Fruit fly (Drosophila melanogaster) whole organism, embryonic: ENCODE measurements around the gene Eig71Ej.

ENCODE experiments used
- Bteb2 ChIP-seq: fragments of 200-800 bp; sonication (Bioruptor generic); optimal IDR thresholded peaks from 2 replicates; lab custom pipeline; 2016; ENCODE audit warnings: missing biosample characterization, missing genetic modification characterization
- C15 ChIP-seq: fragments of 200-800 bp; sonication (Bioruptor generic); IDR thresholded peaks from 3 replicates; pipeline ENCODE4 v1.3.6; 2022; ENCODE audit warnings: missing biosample characterization, missing genetic modification characterization
- CG12236 ChIP-seq: fragments of 200-800 bp; sonication (Bioruptor generic); optimal IDR thresholded peaks from 2 replicates; lab custom pipeline; 2016; ENCODE audit warnings: missing biosample characterization, missing genetic modification characterization
- CG13775 ChIP-seq: fragments of 200-800 bp; sonication (Bioruptor generic); optimal IDR thresholded peaks from 3 replicates; lab custom pipeline; 2017; ENCODE audit warnings: missing biosample characterization, mild to moderate bottlenecking, missing genetic modification characterization
- CG17359 ChIP-seq: fragments of 200-800 bp; sonication (Bioruptor generic); optimal IDR thresholded peaks from 3 replicates; lab custom pipeline; 2018; ENCODE audit warnings: missing biosample characterization, mild to moderate bottlenecking, missing genetic modification characterization, moderate library complexity
- CG18476 ChIP-seq: fragments of 200-800 bp; sonication (Bioruptor generic); optimal IDR thresholded peaks from 2 replicates; lab custom pipeline; 2016; ENCODE audit warnings: missing biosample characterization, mild to moderate bottlenecking, missing genetic modification characterization
- CG18619 ChIP-seq: fragments of 200-800 bp; sonication (Bioruptor generic); optimal IDR thresholded peaks from 3 replicates; lab custom pipeline; 2017; ENCODE audit warnings: missing biosample characterization, mild to moderate bottlenecking, missing genetic modification characterization
- CG2120 ChIP-seq: fragments of 200-800 bp; sonication (Bioruptor generic); optimal IDR thresholded peaks from 3 replicates; lab custom pipeline; 2016; ENCODE audit warnings: missing biosample characterization, missing genetic modification characterization
- CG2712 ChIP-seq: fragments of 200-800 bp; optimal IDR thresholded peaks from 3 replicates; lab custom pipeline; 2019; ENCODE audit warnings: missing biosample characterization, mild to moderate bottlenecking, missing genetic modification characterization, moderate library complexity
- CG31224 ChIP-seq: fragments of 200-800 bp; sonication (Bioruptor generic); IDR thresholded peaks from 2 replicates; pipeline ENCODE4 v1.3.6; 2022; ENCODE audit warnings: missing biosample characterization, missing genetic modification characterization
- CG31441 ChIP-seq: fragments of 200-800 bp; sonication (Bioruptor generic); IDR thresholded peaks from 2 replicates; pipeline ENCODE4 v1.3.6; 2022; ENCODE audit warnings: missing biosample characterization, missing genetic modification characterization
- CG32532 ChIP-seq: fragments of 200-800 bp; sonication (Bioruptor generic); IDR thresholded peaks from 2 replicates; pipeline ENCODE4 v1.3.6; 2022; ENCODE audit warnings: missing biosample characterization, missing genetic modification characterization
- CG3726 ChIP-seq: fragments of 200-800 bp; sonication (Bioruptor generic); IDR thresholded peaks from 3 replicates; pipeline ENCODE4, ENCODE4 v1.3.6; 2022; ENCODE audit warnings: missing biosample characterization, missing genetic modification characterization
- CG6254 ChIP-seq: fragments of 200-800 bp; sonication (Bioruptor generic); optimal IDR thresholded peaks from 3 replicates; lab custom pipeline; 2017; ENCODE audit warnings: mild to moderate bottlenecking, missing biosample characterization, missing genetic modification reagents, missing genetic modification characterization
- CG7556 ChIP-seq: fragments of 200-800 bp; sonication (Bioruptor generic); optimal IDR thresholded peaks from 2 replicates; lab custom pipeline; 2017; ENCODE audit warnings: missing biosample characterization, mild to moderate bottlenecking, missing genetic modification characterization
- CG7839 ChIP-seq: fragments of 200-800 bp; sonication (Bioruptor generic); optimal IDR thresholded peaks from 3 replicates; lab custom pipeline; 2018; ENCODE audit warnings: missing biosample characterization, mild to moderate bottlenecking, missing genetic modification characterization, moderate library complexity
- CG9215 ChIP-seq: fragments of 200-800 bp; sonication (Bioruptor generic); IDR thresholded peaks from 2 replicates; pipeline ENCODE4 v1.3.6; 2022; ENCODE audit warnings: missing biosample characterization, missing genetic modification characterization
- CG9437 ChIP-seq: fragments of 200-800 bp; sonication (Bioruptor generic); optimal IDR thresholded peaks from 2 replicates; lab custom pipeline; 2018; ENCODE audit warnings: missing biosample characterization, mild to moderate bottlenecking, missing genetic modification characterization
- CG9797 ChIP-seq: fragments of 200-800 bp; sonication (Bioruptor generic); optimal IDR thresholded peaks from 3 replicates; lab custom pipeline; 2018; ENCODE audit warnings: missing biosample characterization, mild to moderate bottlenecking, missing genetic modification characterization
- CHES-1-like ChIP-seq: fragments of 200-800 bp; sonication (Bioruptor generic); optimal IDR thresholded peaks from 2 replicates; lab custom pipeline; 2016; ENCODE audit warnings: missing biosample characterization, missing genetic modification characterization
- Dfd ChIP-seq, 2 experiments: fragments of >200 bp; optimal IDR thresholded peaks; 2 replicates each; lab custom pipeline; 2017; ENCODE audit warnings: missing biosample characterization in 2 of 2, missing genetic modification characterization in 2 of 2
- Drgx ChIP-seq: fragments of 200-800 bp; sonication (Bioruptor generic); IDR thresholded peaks from 2 replicates; pipeline ENCODE4 v1.3.6; 2022; ENCODE audit warnings: missing biosample characterization, missing genetic modification characterization
- H15 ChIP-seq: fragments of 200-800 bp; sonication (Bioruptor generic); IDR thresholded peaks from 3 replicates; pipeline ENCODE4 v1.3.6; 2022; ENCODE audit warnings: missing biosample characterization, missing genetic modification characterization
- MBD-R2 ChIP-seq: fragments of 200-800 bp; sonication (Bioruptor generic); IDR thresholded peaks from 2 replicates; pipeline ENCODE4 v1.3.6; 2022; ENCODE audit warnings: missing biosample characterization, missing genetic modification characterization
- Med ChIP-seq: fragments of 200-800 bp; sonication (Bioruptor generic); peaks from one replicate; lab custom pipeline; 2016; ENCODE audit warnings: missing biosample characterization, missing genetic modification characterization, mild to moderate bottlenecking, inconsistent platforms, moderate library complexity
- Meics ChIP-seq: fragments of 200-800 bp; sonication (Bioruptor generic); optimal IDR thresholded peaks from 2 replicates; lab custom pipeline; 2017; ENCODE audit warnings: missing biosample characterization, mild to moderate bottlenecking, missing genetic modification characterization
- Poxn ChIP-seq: fragments of 200-800 bp; sonication (Bioruptor generic); IDR thresholded peaks from 2 replicates; pipeline ENCODE4 v1.3.6; 2022; ENCODE audit warnings: missing biosample characterization, missing genetic modification characterization
- Six4 ChIP-seq: fragments of 200-800 bp; sonication (Bioruptor generic); optimal IDR thresholded peaks from 2 replicates; lab custom pipeline; 2016; ENCODE audit warnings: missing biosample characterization, missing genetic modification characterization
- Stat92E ChIP-seq, 3 experiments: fragments of >200 bp in 2 of 3; fragments of 200-800 bp in 1 of 3; sonication (Bioruptor generic) in 1 of 3; optimal IDR thresholded peaks; 2 replicates each; lab custom pipeline; 2017 to 2019; ENCODE audit warnings: missing biosample characterization in 3 of 3, missing genetic modification characterization in 3 of 3, mild to moderate bottlenecking in 1 of 3, moderate library complexity in 1 of 3
- Vsx1 ChIP-seq: fragments of 200-800 bp; sonication (Bioruptor generic); optimal IDR thresholded peaks from 2 replicates; lab custom pipeline; 2017; ENCODE audit warnings: missing biosample characterization, mild to moderate bottlenecking, missing genetic modification characterization, missing genetic modification reagents
- amos ChIP-seq: fragments of 200-800 bp; sonication (Bioruptor generic); IDR thresholded peaks from 2 replicates; pipeline ENCODE4 v1.3.6; 2022; ENCODE audit warnings: missing biosample characterization, missing genetic modification characterization; ENCODE audit not compliant: partially characterized antibody
- ase ChIP-seq: fragments of 200-800 bp; sonication (Bioruptor generic); IDR thresholded peaks from 3 replicates; pipeline ENCODE4 v1.3.6; 2022; ENCODE audit warnings: missing biosample characterization, missing genetic modification characterization
- bsh ChIP-seq, 2 experiments: fragments of 200-800 bp; sonication (Bioruptor generic); optimal IDR thresholded peaks; 2 replicates each; lab custom pipeline; 2017 to 2018; ENCODE audit warnings: mild to moderate bottlenecking in 2 of 2, missing biosample characterization in 2 of 2, missing genetic modification characterization in 2 of 2, moderate library complexity in 1 of 2
- cas ChIP-seq: fragments of 200-800 bp; sonication (Bioruptor generic); IDR thresholded peaks from 2 replicates; pipeline ENCODE4 v1.3.6; 2022; ENCODE audit warnings: missing biosample characterization, missing genetic modification characterization
- ci ChIP-seq: fragments of 200-800 bp; sonication (Bioruptor generic); IDR thresholded peaks from 3 replicates; pipeline ENCODE4 v1.3.6; 2022; ENCODE audit warnings: missing biosample characterization, missing genetic modification characterization
- dysf ChIP-seq: fragments of 200-800 bp; sonication (Bioruptor generic); IDR thresholded peaks from 3 replicates; pipeline ENCODE4 v1.3.6; 2022; ENCODE audit warnings: missing biosample characterization, missing genetic modification characterization
- fd64A ChIP-seq: fragments of 200-800 bp; sonication (Bioruptor generic); optimal IDR thresholded peaks from 3 replicates; lab custom pipeline; 2018; ENCODE audit warnings: missing biosample characterization, mild to moderate bottlenecking, missing genetic modification characterization
- gro ChIP-seq: fragments of 200-800 bp; sonication (Bioruptor generic); optimal IDR thresholded peaks from 2 replicates; lab custom pipeline; 2016; ENCODE audit warnings: missing biosample characterization, missing genetic modification characterization
- gsb ChIP-seq: fragments of 200-800 bp; sonication (Bioruptor generic); IDR thresholded peaks from 2 replicates; pipeline ENCODE4 v1.3.6; 2022; ENCODE audit warnings: missing biosample characterization, missing genetic modification characterization
- hbn ChIP-seq: fragments of 200-800 bp; sonication (Bioruptor generic); IDR thresholded peaks from 2 replicates; pipeline ENCODE4 v1.3.6; 2022; ENCODE audit warnings: missing biosample characterization, missing genetic modification characterization; ENCODE audit not compliant: partially characterized antibody
- inv ChIP-seq: fragments of 200-800 bp; sonication (Bioruptor generic); IDR thresholded peaks from 2 replicates; pipeline ENCODE4 v1.3.6; 2022; ENCODE audit warnings: missing biosample characterization, missing genetic modification characterization; ENCODE audit not compliant: partially characterized antibody
- knrl ChIP-seq: fragments of 200-800 bp; sonication (Bioruptor generic); IDR thresholded peaks from 3 replicates; pipeline ENCODE4 v1.3.6; 2022; ENCODE audit warnings: missing biosample characterization, missing genetic modification characterization; ENCODE audit not compliant: partially characterized antibody
- p53 ChIP-seq: fragments of 200-800 bp; sonication (Bioruptor generic); optimal IDR thresholded peaks from 2 replicates; lab custom pipeline; 2016; ENCODE audit warnings: missing biosample characterization, missing genetic modification characterization
- sc ChIP-seq, 3 experiments: fragments of >200 bp in 2 of 3; fragments of 200-800 bp in 1 of 3; sonication (Bioruptor generic) in 1 of 3; optimal IDR thresholded peaks; 2 replicates in 2 of 3; 3 replicates in 1 of 3; lab custom pipeline; 2017; ENCODE audit warnings: mild to moderate bottlenecking in 1 of 3, missing biosample characterization in 1 of 3, missing genetic modification characterization in 1 of 3, missing genetic modification reagents in 1 of 3
- ssp ChIP-seq: fragments of 200-800 bp; sonication (Bioruptor generic); IDR thresholded peaks from 2 replicates; pipeline ENCODE4 v1.3.6; 2022; ENCODE audit warnings: missing biosample characterization, missing genetic modification characterization
- zen ChIP-seq: fragments of 200-800 bp; sonication (Bioruptor generic); optimal IDR thresholded peaks from 3 replicates; lab custom pipeline; 2018; ENCODE audit warnings: missing biosample characterization, mild to moderate bottlenecking, missing genetic modification characterization, moderate library complexity
- zen2 ChIP-seq: fragments of 200-800 bp; sonication (Bioruptor generic); IDR thresholded peaks from 3 replicates; pipeline ENCODE4 v1.3.6; 2022; ENCODE audit warnings: missing biosample characterization, missing genetic modification characterization; ENCODE audit not compliant: partially characterized antibody
- zf30C ChIP-seq: fragments of 200-800 bp; sonication (Bioruptor generic); optimal IDR thresholded peaks from 3 replicates; lab custom pipeline; 2018; ENCODE audit warnings: missing biosample characterization, mild to moderate bottlenecking, missing genetic modification characterization

Gene Eig71Ej

dm6 chr3L:15619626-15620247, 41.1 kb downstream of the Eig71Ej start, which contains the start of gene Phs (continued):
- peak; percentile 46; the same call in 1 of the 2 replicates for TF ChIP-seq CG31441 (GFP tag; lab: Robert Waterston, UW)
- TF ChIP-seq CG3726 (GFP tag; lab: Robert Waterston, UW) = no peak
- TF ChIP-seq dysf (GFP tag; lab: Robert Waterston, UW) = peak; percentile 70
- peak; percentile 58 for TF ChIP-seq CG6254 (GFP tag; lab: Kevin White, UChicago)
- TF ChIP-seq CG18476 (GFP tag; lab: Kevin White, UChicago) = peak; percentile 77
- TF ChIP-seq Meics (GFP tag; lab: Kevin White, UChicago) = peak; percentile 64
- peak; percentile 51 for TF ChIP-seq CG2712 (tag; lab: Kevin White, UChicago)
- TF ChIP-seq ci = peak; percentile 87
- no peak for TF ChIP-seq Dfd (GFP tag; optimal IDR thresholded peaks at IDR 0.05; lab: Kevin White, UChicago)
- TF ChIP-seq C15 (GFP tag; lab: Robert Waterston, UW) = peak; percentile 51; the same call in 1 of the 3 replicates
- TF ChIP-seq CG18619 = peak; percentile 76
- peak; percentile 38; the same call in 1 of the 2 replicates for TF ChIP-seq hbn (GFP tag; lab: Robert Waterston, UW)
- TF ChIP-seq Drgx (GFP tag; lab: Robert Waterston, UW) = peak; percentile 59
- TF ChIP-seq ssp = peak; percentile 67
- peak; percentile 74 for TF ChIP-seq CG9215
- peak; percentile 15 for TF ChIP-seq Vsx1 (GFP tag; lab: Kevin White, UChicago)
- peak; percentile 8; the same call in 1 of the 2 replicates for TF ChIP-seq Poxn (GFP tag; lab: Robert Waterston, UW)
- TF ChIP-seq gsb (GFP tag; lab: Robert Waterston, UW) = peak; percentile 61; the same call in 1 of the 2 replicates
- peak; percentile 53; the same call in 1 of the 3 replicates for TF ChIP-seq ase (GFP tag; lab: Robert Waterston, UW)
- TF ChIP-seq CG7556 (GFP tag; lab: Kevin White, UChicago) = peak; percentile 69
- peak; percentile 81 for TF ChIP-seq CG32532 (GFP tag; lab: Robert Waterston, UW)
- TF ChIP-seq zen (tag; lab: Kevin White, UChicago) = peak; percentile 11
- peak; percentile 52 for TF ChIP-seq CG9797 (GFP tag; lab: Kevin White, UChicago)
- no peak for TF ChIP-seq CG31224 (GFP tag; lab: Robert Waterston, UW)
- peak; percentile 26 to 66 for TF ChIP-seq bsh (GFP tag; optimal IDR thresholded peaks at IDR 0.05; lab: Kevin White, UChicago)
- peak; percentile 71 for TF ChIP-seq Bteb2 (GFP tag; lab: Kevin White, UChicago)
- peak; percentile 63 for TF ChIP-seq CG7839
- TF ChIP-seq knrl (GFP tag; lab: Robert Waterston, UW) = peak; percentile 37; the same call in 1 of the 3 replicates
- peak in 1 of 3 experiments; percentile 1 for TF ChIP-seq Stat92E (GFP tag; optimal IDR thresholded peaks at IDR 0.05; lab: Kevin White, UChicago)
- peak; percentile 88 for TF ChIP-seq gro (GFP tag; lab: Kevin White, UChicago)
- peak; percentile 56 for TF ChIP-seq CG12236 (GFP tag; lab: Kevin White, UChicago)
- TF ChIP-seq Six4 = peak; percentile 40
- TF ChIP-seq p53 (GFP tag; lab: Kevin White, UChicago) = peak; percentile 71
- TF ChIP-seq zen2 (GFP tag; lab: Robert Waterston, UW) = no peak
- TF ChIP-seq zf30C = peak; percentile 36
- peak; percentile 82 for TF ChIP-seq H15 (GFP tag; lab: Robert Waterston, UW)
- TF ChIP-seq CG13775 (GFP tag; lab: Kevin White, UChicago) = peak; percentile 9
- TF ChIP-seq CHES-1-like (GFP tag; lab: Kevin White, UChicago) = peak; percentile 91
- TF ChIP-seq amos = peak; percentile 59
- 0 out of 2 replicates have a peak, but pooled peaks have one; percentile 13 for TF ChIP-seq inv (GFP tag; lab: Robert Waterston, UW)
- TF ChIP-seq CG9437 = peak; percentile 44
- TF ChIP-seq CG2120 (GFP tag; lab: Kevin White, UChicago) = peak; percentile 93
- peak; percentile 55 for TF ChIP-seq fd64A (GFP tag; lab: Kevin White, UChicago)
- TF ChIP-seq sc (optimal IDR thresholded peaks at IDR 0.05; lab: Kevin White, UChicago) = no peak
- peak; percentile 36 for TF ChIP-seq sc (GFP tag; optimal IDR thresholded peaks at IDR 0.05; lab: Kevin White, UChicago)
- peak; percentile 61 for TF ChIP-seq CG17359 (tag; lab: Kevin White, UChicago)
- TF ChIP-seq cas (GFP tag; lab: Robert Waterston, UW) = peak; percentile 64; the same call in 1 of the 2 replicates
- peak; percentile 99 for TF ChIP-seq Med
- peak; percentile 79; the same call in 1 of the 2 replicates for TF ChIP-seq MBD-R2
